Worm (Caenorhabditis elegans) whole organism, L4 larva: ENCODE data around the gene H17B01.5.
"Not testable (repeated sequence)": the region's sequence is repeated elsewhere in the genome, so short reads cannot be mapped to it uniquely, and the experiment has no call there.

Source experiments
- aly-2 ChIP-seq: sonication (generic microtip); optimal IDR thresholded peaks from 2 replicates; lab custom pipeline; 2018; ENCODE audit warnings: missing biosample characterization, missing genetic modification characterization
- dmd-9 ChIP-seq: fragments of 200-800 bp; sonication (Bioruptor generic); IDR thresholded peaks from 2 replicates; pipeline ENCODE4 v1.3.6; 2022; ENCODE audit warnings: missing genetic modification reagents, missing genetic modification characterization, missing compliant biosample characterization
- duxl-1 ChIP-seq: sonication (generic microtip); optimal IDR thresholded peaks from 2 replicates; lab custom pipeline; 2016; ENCODE audit warnings: mild to moderate bottlenecking, missing genetic modification characterization, moderate library complexity, missing compliant biosample characterization; ENCODE audit not compliant: poor library complexity
- lin-39 ChIP-seq: fragments of 150-350 bp; optimal IDR thresholded peaks from 2 replicates; lab custom pipeline; 2014; ENCODE audit warnings: missing biosample characterization, missing genetic modification reagents, missing genetic modification characterization
- madf-9 ChIP-seq: fragments of 200-800 bp; sonication (Bioruptor generic); conservative IDR thresholded peaks from 2 replicates; pipeline ENCODE4 v1.3.6; 2022; ENCODE audit warnings: missing genetic modification reagents, missing genetic modification characterization, missing compliant biosample characterization
- nhr-11 ChIP-seq: fragments of 150-350 bp; optimal IDR thresholded peaks from 2 replicates; lab custom pipeline; 2014; ENCODE audit warnings: missing biosample characterization, missing genetic modification characterization
- nhr-28 ChIP-seq: fragments of 150-350 bp; optimal IDR thresholded peaks from 2 replicates; lab custom pipeline; 2014; ENCODE audit warnings: missing biosample characterization, missing genetic modification characterization
- tag-97 ChIP-seq: fragments of 200-800 bp; sonication (Bioruptor generic); IDR thresholded peaks from 2 replicates; pipeline ENCODE4 v1.3.6; 2022; ENCODE audit warnings: missing genetic modification characterization, missing compliant biosample characterization
- unc-130 ChIP-seq: sonication (generic microtip); optimal IDR thresholded peaks from 2 replicates; lab custom pipeline; 2016; ENCODE audit warnings: missing genetic modification reagents, missing genetic modification characterization, missing compliant biosample characterization
- vab-7 ChIP-seq: fragments of 200-800 bp; sonication (Bioruptor generic); IDR thresholded peaks from 2 replicates; pipeline ENCODE4 v1.3.6; 2022; ENCODE audit warnings: missing genetic modification reagents, missing genetic modification characterization, missing compliant biosample characterization
- zag-1 ChIP-seq: fragments of 150-350 bp; optimal IDR thresholded peaks from 2 replicates; lab custom pipeline; 2014; ENCODE audit warnings: missing biosample characterization, missing genetic modification characterization

ce11 chrII:1457784-1458183 is 15.6 kb downstream of the H17B01.5 start:
- not testable (repeated sequence) for TF ChIP-seq unc-130 (GFP tag; lab: Kevin White, UChicago); duxl-1 (tag; lab: Kevin White, UChicago); aly-2 (tag; lab: Kevin White, UChicago); nhr-28; zag-1 (tag; lab: Kevin White, UChicago); madf-9 (GFP tag; lab: Robert Waterston, UW); lin-39 (tag; lab: Kevin White, UChicago); dmd-9 (GFP tag; lab: Robert Waterston, UW); vab-7 (GFP tag; lab: Robert Waterston, UW); nhr-11 (tag; lab: Kevin White, UChicago)
- 0 out of 2 replicates have a peak, but pooled peaks have one; percentile 66 for TF ChIP-seq tag-97 (GFP tag; lab: Robert Waterston, UW)
